Fruit fly (Drosophila melanogaster): Measurements from ENCODE around the gene CG12502.

Gene CG12502

dm6 chr3L:819297-819886 lies 45.8 kb upstream of the CG12502 start (continued):
- peak; percentile 76 for TF ChIP-seq CG30431 (GFP tag; optimal IDR thresholded peaks at IDR 0.05)
- peak; percentile 83 for TF ChIP-seq CG15601 (tag; optimal IDR thresholded peaks at IDR 0.05)
- TF ChIP-seq ara (GFP tag; IDR thresholded peaks at IDR 0.05), result peak; percentile 91
- peak; percentile 66; the same call in 1 of the 2 replicates for TF ChIP-seq GATAe (GFP tag; conservative IDR thresholded peaks at IDR 0.05)
- peak; percentile 93 for TF ChIP-seq CG9932 (GFP tag; IDR thresholded peaks at IDR 0.05)
- peak; percentile 82 for TF ChIP-seq CG1792 (GFP tag; optimal IDR thresholded peaks at IDR 0.05)
- TF ChIP-seq CG6854 (GFP tag; optimal IDR thresholded peaks at IDR 0.05), result peak; percentile 57
- peak; percentile 88 for TF ChIP-seq CG2889 (GFP tag; IDR thresholded peaks at IDR 0.05)
- TF ChIP-seq Mes4 (GFP tag; optimal IDR thresholded peaks at IDR 0.05), result peak; percentile 80
- TF ChIP-seq bsh (GFP tag; optimal IDR thresholded peaks at IDR 0.05), result peak in 1 of 2 experiments; percentile 90
- peak; percentile 75 for TF ChIP-seq fd64A (GFP tag; optimal IDR thresholded peaks at IDR 0.05)
- peak; percentile 69; the same call in 2 of the 3 replicates for TF ChIP-seq z (GFP tag; IDR thresholded peaks at IDR 0.05)
- TF ChIP-seq slp2 (GFP tag; optimal IDR thresholded peaks at IDR 0.05), result peak; percentile 84
- TF ChIP-seq Asciz (GFP tag; optimal IDR thresholded peaks at IDR 0.05), result peak; percentile 84
- no peak for TF ChIP-seq bbx (GFP tag; IDR thresholded peaks at IDR 0.05; ENCODE audit: partially characterized antibody)
- peak; percentile 80 for TF ChIP-seq CG9215 (GFP tag; IDR thresholded peaks at IDR 0.05)
- TF ChIP-seq Doc2 (GFP tag; IDR thresholded peaks at IDR 0.05), result peak; percentile 79
- TF ChIP-seq Hr51 (GFP tag; optimal IDR thresholded peaks at IDR 0.05), result peak; percentile 70 to 88
- peak; percentile 81 for TF ChIP-seq wdn (GFP tag; IDR thresholded peaks at IDR 0.05)
- peak; percentile 96 for TF ChIP-seq grau (tag; optimal IDR thresholded peaks at IDR 0.05)
- peak in 1 of 2 experiments; percentile 22 for TF ChIP-seq insv (GFP tag; optimal IDR thresholded peaks at IDR 0.05)
- peak; percentile 94 for TF ChIP-seq Rfx (GFP tag; IDR thresholded peaks at IDR 0.05)
- TF ChIP-seq CG3407 (GFP tag; optimal IDR thresholded peaks at IDR 0.05), result peak; percentile 71
- TF ChIP-seq CG11456 (GFP tag; IDR thresholded peaks at IDR 0.05), result peak; percentile 94
- peak; percentile 89 for TF ChIP-seq Dek (tag; optimal IDR thresholded peaks at IDR 0.05)
- peak; percentile 66 for TF ChIP-seq CG4404 (GFP tag; IDR thresholded peaks at IDR 0.05)
- peak; percentile 77 for TF ChIP-seq tap (tag; optimal IDR thresholded peaks at IDR 0.05)
- peak; percentile 79 for TF ChIP-seq CG7357 (GFP tag; IDR thresholded peaks at IDR 0.05)
- peak; percentile 67 for TF ChIP-seq Fer2 (tag; optimal IDR thresholded peaks at IDR 0.05)
- peak; percentile 66 for TF ChIP-seq CG18011 (GFP tag; optimal IDR thresholded peaks at IDR 0.05)
- peak; percentile 73 for TF ChIP-seq gsb-n (tag; optimal IDR thresholded peaks at IDR 0.05)
- TF ChIP-seq CG10654 (GFP tag; optimal IDR thresholded peaks at IDR 0.05), result peak; percentile 84
- no peak for TF ChIP-seq CTCF (GFP tag; optimal IDR thresholded peaks at IDR 0.05)
- peak; percentile 78 for TF ChIP-seq ewg (GFP tag; optimal IDR thresholded peaks at IDR 0.05)
- peak; percentile 78 for TF ChIP-seq gt (GFP tag; IDR thresholded peaks at IDR 0.05)
- no peak for TF ChIP-seq fru (optimal IDR thresholded peaks at IDR 0.05)
- TF ChIP-seq CrebB (tag; optimal IDR thresholded peaks at IDR 0.05), result peak; percentile 85
- peak; percentile 79 for TF ChIP-seq CG10209 (GFP tag; optimal IDR thresholded peaks at IDR 0.05)
- peak; percentile 53 for TF ChIP-seq tup (GFP tag; optimal IDR thresholded peaks at IDR 0.05)
- TF ChIP-seq Chrac-16 (GFP tag; optimal IDR thresholded peaks at IDR 0.05), result peak; percentile 73
- TF ChIP-seq Bgb (GFP tag; IDR thresholded peaks at IDR 0.05; ENCODE audit: partially characterized antibody), result no peak
- peak; percentile 88 to 94 for TF ChIP-seq dpn (GFP tag; optimal IDR thresholded peaks at IDR 0.05)
- TF ChIP-seq ap (GFP tag; IDR thresholded peaks at IDR 0.05), result peak; percentile 92
- peak; percentile 93 for TF ChIP-seq Xbp1 (GFP tag; optimal IDR thresholded peaks at IDR 0.05)
- TF ChIP-seq CG7556 (GFP tag; optimal IDR thresholded peaks at IDR 0.05), result peak; percentile 76
- TF ChIP-seq Sin3A (optimal IDR thresholded peaks at IDR 0.05), result no peak
- peak; percentile 80 for TF ChIP-seq fd3F (GFP tag; optimal IDR thresholded peaks at IDR 0.05)
- TF ChIP-seq CG14441 (GFP tag; IDR thresholded peaks at IDR 0.05), result peak; percentile 94
- TF ChIP-seq sisA (GFP tag; IDR thresholded peaks at IDR 0.05), result peak; percentile 94
- peak; percentile 69 for TF ChIP-seq da (GFP tag; optimal IDR thresholded peaks at IDR 0.05)
- TF ChIP-seq slou (GFP tag; optimal IDR thresholded peaks at IDR 0.05), result peak; percentile 26
